Fruit fly (Drosophila melanogaster) whole organism, embryonic: ENCODE results near the gene MRG15.

Experiments
- Atf3 ChIP-seq: fragments of 200-800 bp; sonication (Bioruptor generic); optimal IDR thresholded peaks from 3 replicates; lab custom pipeline; 2016; ENCODE audit warnings: missing biosample characterization, missing genetic modification characterization
- CG10147 ChIP-seq: fragments of 200-800 bp; sonication (Bioruptor generic); optimal IDR thresholded peaks from 2 replicates; lab custom pipeline; 2019; ENCODE audit warnings: missing biosample characterization, mild to moderate bottlenecking, missing genetic modification characterization, moderate library complexity
- CG12155 ChIP-seq: fragments of 200-800 bp; sonication (Bioruptor generic); optimal IDR thresholded peaks from 3 replicates; lab custom pipeline; 2016; ENCODE audit warnings: missing biosample characterization, missing genetic modification characterization
- CG13123 ChIP-seq: fragments of 200-800 bp; sonication (Bioruptor generic); optimal IDR thresholded peaks from 2 replicates; lab custom pipeline; 2016; ENCODE audit warnings: missing biosample characterization, missing genetic modification characterization
- CG14860 ChIP-seq: fragments of 200-800 bp; sonication (Bioruptor generic); IDR thresholded peaks from 3 replicates; pipeline ENCODE4 v1.3.6; 2022; ENCODE audit warnings: missing biosample characterization, missing genetic modification characterization; ENCODE audit not compliant: partially characterized antibody
- CG16779 ChIP-seq: fragments of 200-800 bp; sonication (Bioruptor generic); IDR thresholded peaks from 2 replicates; pipeline ENCODE4 v1.3.6; 2022; ENCODE audit warnings: missing biosample characterization, missing genetic modification characterization
- CG17361 ChIP-seq: fragments of 200-800 bp; sonication (Bioruptor generic); IDR thresholded peaks from 3 replicates; pipeline ENCODE4 v1.3.6; 2022; ENCODE audit warnings: missing biosample characterization, missing genetic modification characterization
- CG18476 ChIP-seq: fragments of 200-800 bp; sonication (Bioruptor generic); optimal IDR thresholded peaks from 2 replicates; lab custom pipeline; 2016; ENCODE audit warnings: missing biosample characterization, mild to moderate bottlenecking, missing genetic modification characterization
- CG2120 ChIP-seq: fragments of 200-800 bp; sonication (Bioruptor generic); optimal IDR thresholded peaks from 3 replicates; lab custom pipeline; 2016; ENCODE audit warnings: missing biosample characterization, missing genetic modification characterization
- CG2199 ChIP-seq: fragments of 200-800 bp; sonication (Bioruptor generic); IDR thresholded peaks from 3 replicates; pipeline ENCODE4 v1.3.6; 2022; ENCODE audit warnings: missing biosample characterization, missing genetic modification characterization
- CG2678 ChIP-seq: fragments of 200-800 bp; sonication (Bioruptor generic); optimal IDR thresholded peaks from 3 replicates; lab custom pipeline; 2019; ENCODE audit warnings: missing biosample characterization, mild to moderate bottlenecking, missing genetic modification characterization, moderate library complexity
- CG2712 ChIP-seq: fragments of 200-800 bp; optimal IDR thresholded peaks from 3 replicates; lab custom pipeline; 2019; ENCODE audit warnings: missing biosample characterization, mild to moderate bottlenecking, missing genetic modification characterization, moderate library complexity
- CG33557 ChIP-seq: fragments of 200-800 bp; sonication (Bioruptor generic); optimal IDR thresholded peaks from 2 replicates; lab custom pipeline; 2019; ENCODE audit warnings: missing biosample characterization, mild to moderate bottlenecking, missing genetic modification characterization, moderate library complexity
- CG5953 ChIP-seq: fragments of 200-800 bp; sonication (Bioruptor generic); IDR thresholded peaks from 2 replicates; pipeline ENCODE4 v1.3.6; 2022; ENCODE audit warnings: missing biosample characterization, missing genetic modification characterization
- CG9437 ChIP-seq: fragments of 200-800 bp; sonication (Bioruptor generic); optimal IDR thresholded peaks from 2 replicates; lab custom pipeline; 2018; ENCODE audit warnings: missing biosample characterization, mild to moderate bottlenecking, missing genetic modification characterization
- CG9817 ChIP-seq: fragments of 200-800 bp; sonication (Bioruptor generic); optimal IDR thresholded peaks from 2 replicates; lab custom pipeline; 2018; ENCODE audit warnings: missing biosample characterization, mild to moderate bottlenecking, missing genetic modification characterization, moderate library complexity
- CTCF ChIP-seq: fragments of 200-800 bp; sonication (Bioruptor generic); optimal IDR thresholded peaks from 2 replicates; lab custom pipeline; 2017; ENCODE audit warnings: missing biosample characterization, mild to moderate bottlenecking, missing genetic modification characterization, moderate library complexity
- Camta ChIP-seq: fragments of 200-800 bp; sonication (Bioruptor generic); optimal IDR thresholded peaks from 2 replicates; lab custom pipeline; 2016; ENCODE audit warnings: missing biosample characterization, missing genetic modification characterization
- Dll ChIP-seq: fragments of 200-800 bp; sonication (Bioruptor generic); IDR thresholded peaks from 4 replicates; pipeline ENCODE4 v1.3.6; 2022; ENCODE audit warnings: missing biosample characterization, missing genetic modification characterization; ENCODE audit not compliant: partially characterized antibody
- Fer1 ChIP-seq: fragments of 200-800 bp; sonication (Bioruptor generic); optimal IDR thresholded peaks from 2 replicates; lab custom pipeline; 2017; ENCODE audit warnings: missing biosample characterization, mild to moderate bottlenecking, missing genetic modification characterization
- HLHmδ ChIP-seq: fragments of 200-800 bp; sonication (Bioruptor generic); optimal IDR thresholded peaks from 2 replicates; lab custom pipeline; 2018; ENCODE audit warnings: missing biosample characterization, mild to moderate bottlenecking, missing genetic modification characterization, moderate library complexity
- HmgD ChIP-seq: fragments of 200-800 bp; sonication (Bioruptor generic); optimal IDR thresholded peaks from 3 replicates; lab custom pipeline; 2016; ENCODE audit warnings: missing biosample characterization, missing genetic modification characterization
- Jarid2 ChIP-seq: fragments of 200-800 bp; sonication (Bioruptor generic); optimal IDR thresholded peaks from 3 replicates; lab custom pipeline; 2017; ENCODE audit warnings: mild to moderate bottlenecking, missing biosample characterization, missing genetic modification reagents, missing genetic modification characterization
- Kr ChIP-seq: fragments of 200-800 bp; sonication (Bioruptor generic); optimal IDR thresholded peaks from 2 replicates; lab custom pipeline; 2017; ENCODE audit warnings: missing biosample characterization, mild to moderate bottlenecking, missing genetic modification characterization
- Lhr ChIP-seq: fragments of 200-800 bp; sonication (Bioruptor generic); optimal IDR thresholded peaks from 3 replicates; lab custom pipeline; 2017; ENCODE audit warnings: mild to moderate bottlenecking, missing biosample characterization, missing genetic modification reagents, missing genetic modification characterization
- Rfx ChIP-seq: fragments of 200-800 bp; sonication (Bioruptor generic); IDR thresholded peaks from 2 replicates; pipeline ENCODE4 v1.3.6; 2022; ENCODE audit warnings: missing biosample characterization, missing genetic modification characterization
- Side ChIP-seq: fragments of 200-800 bp; sonication (Bioruptor generic); optimal IDR thresholded peaks from 2 replicates; lab custom pipeline; 2016; ENCODE audit warnings: missing biosample characterization, missing genetic modification characterization
- Trl ChIP-seq, 3 experiments: fragments of >200 bp in 2 of 3; fragments of 200-800 bp in 1 of 3; sonication (Bioruptor generic) in 1 of 3; optimal IDR thresholded peaks; 2 replicates in 1 of 3; 3 replicates in 2 of 3; lab custom pipeline; 2016 to 2017; ENCODE audit warnings: missing biosample characterization in 1 of 3, missing genetic modification characterization in 1 of 3
- aop ChIP-seq: fragments of 200-800 bp; sonication (Bioruptor generic); IDR thresholded peaks from 2 replicates; pipeline ENCODE4 v1.3.6; 2022; ENCODE audit warnings: missing biosample characterization, missing genetic modification characterization
- ash1 ChIP-seq: fragments of 200-800 bp; sonication (Bioruptor generic); optimal IDR thresholded peaks from 2 replicates; lab custom pipeline; 2018; ENCODE audit warnings: missing biosample characterization, mild to moderate bottlenecking, missing genetic modification characterization
- chif ChIP-seq, 2 experiments: fragments of 200-800 bp; sonication (Bioruptor generic); optimal IDR thresholded peaks; 3 replicates each; lab custom pipeline; 2016; ENCODE audit warnings: missing biosample characterization in 2 of 2, missing genetic modification characterization in 2 of 2
- chn ChIP-seq: fragments of 200-800 bp; sonication (Bioruptor generic); optimal IDR thresholded peaks from 2 replicates; lab custom pipeline; 2016; ENCODE audit warnings: missing biosample characterization, missing genetic modification characterization
- crc ChIP-seq: fragments of 200-800 bp; sonication (Bioruptor generic); optimal IDR thresholded peaks from 2 replicates; lab custom pipeline; 2016; ENCODE audit warnings: missing biosample characterization, missing genetic modification characterization
- grn ChIP-seq: fragments of 200-800 bp; sonication (Bioruptor generic); optimal IDR thresholded peaks from 3 replicates; lab custom pipeline; 2017; ENCODE audit warnings: missing biosample characterization, missing genetic modification characterization
- lab ChIP-seq: fragments of 200-800 bp; sonication (Bioruptor generic); optimal IDR thresholded peaks from 3 replicates; lab custom pipeline; 2017; ENCODE audit warnings: missing biosample characterization, missing genetic modification characterization, mild to moderate bottlenecking, moderate library complexity, missing genetic modification reagents
- sc ChIP-seq, 3 experiments: fragments of >200 bp in 2 of 3; fragments of 200-800 bp in 1 of 3; sonication (Bioruptor generic) in 1 of 3; optimal IDR thresholded peaks; 2 replicates in 2 of 3; 3 replicates in 1 of 3; lab custom pipeline; 2017; ENCODE audit warnings: mild to moderate bottlenecking in 1 of 3, missing biosample characterization in 1 of 3, missing genetic modification characterization in 1 of 3, missing genetic modification reagents in 1 of 3
- schlank ChIP-seq: fragments of 200-800 bp; sonication (Bioruptor generic); optimal IDR thresholded peaks from 2 replicates; lab custom pipeline; 2018; ENCODE audit warnings: missing biosample characterization, mild to moderate bottlenecking, missing genetic modification characterization
- sima ChIP-seq: fragments of 200-800 bp; sonication (Bioruptor generic); optimal IDR thresholded peaks from 2 replicates; lab custom pipeline; 2016; ENCODE audit warnings: missing biosample characterization, missing genetic modification characterization
- zfh1 ChIP-seq: fragments of 200-800 bp; sonication (Bioruptor generic); IDR thresholded peaks from 3 replicates; pipeline ENCODE4 v1.3.6; 2022; ENCODE audit warnings: missing biosample characterization, missing genetic modification characterization

The MRG15 gene

DNA sequence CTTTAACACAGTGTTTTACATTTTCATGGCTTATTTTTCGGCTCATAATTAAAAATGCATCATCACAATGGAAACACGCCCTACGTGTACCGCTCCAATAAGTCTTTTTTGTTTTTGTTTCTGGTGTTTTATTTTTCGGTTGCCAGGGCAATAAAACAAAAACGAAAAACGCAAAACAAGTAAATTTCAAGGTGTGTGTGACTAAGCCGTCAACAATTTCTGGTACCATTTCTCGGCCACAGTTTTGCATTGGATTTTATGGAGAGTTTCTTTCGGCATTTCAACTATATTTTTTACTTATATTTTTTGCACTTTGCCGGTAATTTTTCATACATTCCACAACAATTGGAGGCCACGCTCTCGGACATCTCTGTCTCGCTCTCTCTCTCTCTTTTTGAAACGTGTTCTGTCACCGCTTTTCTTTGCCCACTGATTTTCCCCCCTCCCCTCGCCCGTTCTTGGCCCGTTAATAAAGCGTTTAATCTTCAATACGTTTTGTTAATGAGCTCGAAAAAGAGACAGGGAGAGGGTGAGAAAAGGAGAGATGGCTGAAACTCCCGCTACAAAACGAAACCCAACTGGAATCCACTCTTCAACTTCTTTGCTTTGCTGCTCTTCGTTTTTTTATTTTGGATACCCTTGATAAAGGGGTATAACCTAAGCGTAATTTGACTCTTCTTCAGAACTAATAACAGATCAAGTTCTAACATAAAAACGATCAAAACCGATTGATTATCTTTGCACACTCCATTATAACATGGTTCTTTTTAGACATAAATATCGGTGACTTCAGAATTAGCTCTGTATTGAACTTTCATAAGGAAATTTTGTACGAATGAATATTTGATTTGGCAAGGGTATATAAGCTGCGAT lies 15.3 kb upstream of the MRG15 start (continued):
- TF ChIP-seq CG2120 (GFP tag; lab: Kevin White, UChicago): peak; percentile 45
- TF ChIP-seq grn (GFP tag; lab: Kevin White, UChicago): no peak
- TF ChIP-seq CG9437 (GFP tag; lab: Kevin White, UChicago): no peak
- no peak for TF ChIP-seq CG33557 (GFP tag; lab: Kevin White, UChicago)
- no peak for TF ChIP-seq CG14860 (GFP tag; lab: Robert Waterston, UW)
- TF ChIP-seq schlank: no peak
- TF ChIP-seq Trl (optimal IDR thresholded peaks at IDR 0.05; lab: Kevin White, UChicago): peak; percentile 15 to 45
- TF ChIP-seq Trl (GFP tag; optimal IDR thresholded peaks at IDR 0.05; lab: Kevin White, UChicago): no peak
- no peak for TF ChIP-seq ash1 (GFP tag; lab: Kevin White, UChicago)
- no peak for TF ChIP-seq HmgD
- TF ChIP-seq CG13123 (GFP tag; lab: Kevin White, UChicago): no peak
- no peak for TF ChIP-seq CG2199 (GFP tag; lab: Robert Waterston, UW)
- no peak for TF ChIP-seq CG17361 (GFP tag; lab: Robert Waterston, UW)
- TF ChIP-seq Dll (GFP tag; lab: Robert Waterston, UW): no peak
- TF ChIP-seq Camta (GFP tag; lab: Kevin White, UChicago): no peak
- TF ChIP-seq Atf3 (GFP tag; lab: Kevin White, UChicago): no peak
- TF ChIP-seq CG9817: peak; percentile 5
- no peak for TF ChIP-seq Lhr (GFP tag; lab: Kevin White, UChicago)
- TF ChIP-seq CG18476 (GFP tag; lab: Kevin White, UChicago): no peak
- TF ChIP-seq zfh1 (GFP tag; lab: Robert Waterston, UW): no peak
- no peak for TF ChIP-seq CG16779 (GFP tag; lab: Robert Waterston, UW)
- TF ChIP-seq Fer1 (GFP tag; lab: Kevin White, UChicago): no peak
- no peak for TF ChIP-seq sc (optimal IDR thresholded peaks at IDR 0.05; lab: Kevin White, UChicago)
- TF ChIP-seq sc (GFP tag; optimal IDR thresholded peaks at IDR 0.05; lab: Kevin White, UChicago): no peak
- TF ChIP-seq CG5953 (GFP tag; lab: Robert Waterston, UW): no peak
- no peak for TF ChIP-seq chn (GFP tag; lab: Kevin White, UChicago)
- TF ChIP-seq aop (GFP tag; lab: Robert Waterston, UW): no peak
- no peak for TF ChIP-seq Side
- peak; percentile 17 for TF ChIP-seq lab (GFP tag; lab: Kevin White, UChicago)
- peak; percentile 19 for TF ChIP-seq CG10147
- no peak for TF ChIP-seq CTCF (GFP tag; lab: Kevin White, UChicago)
- peak in 1 of 2 experiments; percentile 28 for TF ChIP-seq chif (GFP tag; optimal IDR thresholded peaks at IDR 0.05; lab: Kevin White, UChicago)
- peak; percentile 54 for TF ChIP-seq CG2678 (tag; lab: Kevin White, UChicago)
- no peak for TF ChIP-seq CG2712 (tag; lab: Kevin White, UChicago)
- TF ChIP-seq Kr (GFP tag; lab: Kevin White, UChicago): no peak
- no peak for TF ChIP-seq HLHmδ (GFP tag; lab: Kevin White, UChicago)
- peak; percentile 11 for TF ChIP-seq crc
- no peak for TF ChIP-seq Rfx
- no peak for TF ChIP-seq CG12155 (GFP tag; lab: Kevin White, UChicago)
- no peak for TF ChIP-seq Jarid2 (GFP tag; lab: Kevin White, UChicago)
- no peak for TF ChIP-seq sima (GFP tag; lab: Kevin White, UChicago)
